Worm (Caenorhabditis elegans): ENCODE data around the gene gpa-13.

ce11 chrV:12759660-12760059 lies 4.9 kb upstream of the gpa-13 start, which contains the start of gene papl-1:
- TF ChIP-seq elt-3 (tag; optimal IDR thresholded peaks at IDR 0.05) (no peak), nhr-76 (tag; optimal IDR thresholded peaks at IDR 0.05) (no peak), egl-27 (tag; optimal IDR thresholded peaks at IDR 0.05) (no peak), C04F5.9 (tag; optimal IDR thresholded peaks at IDR 0.05) (no peak), zip-4 (GFP tag; optimal IDR thresholded peaks at IDR 0.05) (no peak)

Data from whole organism, L1 larva.